Fruit fly (Drosophila melanogaster) whole organism, embryonic: ENCODE results near the gene Ire1.

Experiments used
- Adf1 ChIP-seq: fragments of 200-800 bp; sonication (Bioruptor generic); IDR thresholded peaks from 2 replicates; pipeline ENCODE4 v1.3.6; 2022; ENCODE audit warnings: missing biosample characterization, missing genetic modification characterization
- Antp ChIP-seq: fragments of 200-800 bp; sonication (Bioruptor generic); optimal IDR thresholded peaks from 3 replicates; lab custom pipeline; 2016; ENCODE audit warnings: missing biosample characterization, missing genetic modification characterization
- CG10274 ChIP-seq: fragments of 200-800 bp; sonication (Bioruptor generic); optimal IDR thresholded peaks from 3 replicates; lab custom pipeline; 2017; ENCODE audit warnings: missing biosample characterization, mild to moderate bottlenecking, missing genetic modification characterization
- CG11723 ChIP-seq: fragments of 200-800 bp; sonication (Bioruptor generic); optimal IDR thresholded peaks from 2 replicates; lab custom pipeline; 2017; ENCODE audit warnings: missing biosample characterization, mild to moderate bottlenecking, missing genetic modification characterization
- CG12155 ChIP-seq: fragments of 200-800 bp; sonication (Bioruptor generic); optimal IDR thresholded peaks from 3 replicates; lab custom pipeline; 2016; ENCODE audit warnings: missing biosample characterization, missing genetic modification characterization
- CG12769 ChIP-seq: fragments of 200-800 bp; sonication (Bioruptor generic); optimal IDR thresholded peaks from 2 replicates; lab custom pipeline; 2019; ENCODE audit warnings: missing biosample characterization, mild to moderate bottlenecking, missing genetic modification characterization, moderate library complexity
- CG15269 ChIP-seq: fragments of 200-800 bp; sonication (Bioruptor generic); optimal IDR thresholded peaks from 2 replicates; lab custom pipeline; 2018; ENCODE audit warnings: missing biosample characterization, mild to moderate bottlenecking, missing genetic modification characterization, moderate library complexity
- CG16863 ChIP-seq: fragments of 200-800 bp; sonication (Bioruptor generic); optimal IDR thresholded peaks from 3 replicates; lab custom pipeline; 2016; ENCODE audit warnings: missing biosample characterization, missing genetic modification characterization
- CG18262 ChIP-seq: fragments of 200-800 bp; optimal IDR thresholded peaks from 3 replicates; lab custom pipeline; 2019; ENCODE audit warnings: missing biosample characterization, mild to moderate bottlenecking, missing genetic modification characterization, moderate library complexity
- CG18764 ChIP-seq: fragments of 200-800 bp; sonication (Bioruptor generic); optimal IDR thresholded peaks from 3 replicates; lab custom pipeline; 2016; ENCODE audit warnings: missing biosample characterization, missing genetic modification characterization
- CG2116 ChIP-seq: fragments of 200-800 bp; sonication (Bioruptor generic); optimal IDR thresholded peaks from 3 replicates; lab custom pipeline; 2018; ENCODE audit warnings: missing biosample characterization, mild to moderate bottlenecking, missing genetic modification characterization
- CG2678 ChIP-seq: fragments of 200-800 bp; sonication (Bioruptor generic); optimal IDR thresholded peaks from 3 replicates; lab custom pipeline; 2019; ENCODE audit warnings: missing biosample characterization, mild to moderate bottlenecking, missing genetic modification characterization, moderate library complexity
- CG3065 ChIP-seq: fragments of 200-800 bp; sonication (Bioruptor generic); optimal IDR thresholded peaks from 2 replicates; lab custom pipeline; 2016; ENCODE audit warnings: missing biosample characterization, missing genetic modification characterization
- CG33557 ChIP-seq: fragments of 200-800 bp; sonication (Bioruptor generic); optimal IDR thresholded peaks from 2 replicates; lab custom pipeline; 2019; ENCODE audit warnings: missing biosample characterization, mild to moderate bottlenecking, missing genetic modification characterization, moderate library complexity
- CG3847 ChIP-seq: fragments of 200-800 bp; sonication (Bioruptor generic); IDR thresholded peaks from 2 replicates; pipeline ENCODE4 v1.3.6; 2022; ENCODE audit warnings: missing biosample characterization, missing genetic modification characterization
- CG42726 ChIP-seq: fragments of 200-800 bp; sonication (Bioruptor generic); IDR thresholded peaks from 2 replicates; pipeline ENCODE4 v1.3.6; 2022; ENCODE audit warnings: missing biosample characterization, missing genetic modification characterization; ENCODE audit not compliant: partially characterized antibody
- CG5245 ChIP-seq: fragments of 200-800 bp; sonication (Bioruptor generic); optimal IDR thresholded peaks from 3 replicates; lab custom pipeline; 2016; ENCODE audit warnings: missing biosample characterization, missing genetic modification characterization
- CG5953 ChIP-seq: fragments of 200-800 bp; sonication (Bioruptor generic); IDR thresholded peaks from 2 replicates; pipeline ENCODE4 v1.3.6; 2022; ENCODE audit warnings: missing biosample characterization, missing genetic modification characterization
- CG6813 ChIP-seq: fragments of 200-800 bp; sonication (Bioruptor generic); optimal IDR thresholded peaks from 2 replicates; lab custom pipeline; 2017; ENCODE audit warnings: missing biosample characterization, missing genetic modification characterization, mild to moderate bottlenecking, moderate library complexity, missing genetic modification reagents
- CG7786 ChIP-seq: fragments of 200-800 bp; sonication (Bioruptor generic); optimal IDR thresholded peaks from 2 replicates; lab custom pipeline; 2016; ENCODE audit warnings: missing biosample characterization, missing genetic modification characterization
- CG9932 ChIP-seq: fragments of 200-800 bp; sonication (Bioruptor generic); IDR thresholded peaks from 2 replicates; pipeline ENCODE4 v1.3.6; 2022; ENCODE audit warnings: missing biosample characterization, missing genetic modification characterization
- CrebB ChIP-seq: fragments of 200-800 bp; sonication (Bioruptor generic); optimal IDR thresholded peaks from 3 replicates; lab custom pipeline; 2018; ENCODE audit warnings: missing biosample characterization, mild to moderate bottlenecking, missing genetic modification characterization
- Dad ChIP-seq: fragments of 200-800 bp; sonication (Bioruptor generic); optimal IDR thresholded peaks from 3 replicates; lab custom pipeline; 2016; ENCODE audit warnings: missing biosample characterization, missing genetic modification characterization
- Drgx ChIP-seq: fragments of 200-800 bp; sonication (Bioruptor generic); IDR thresholded peaks from 2 replicates; pipeline ENCODE4 v1.3.6; 2022; ENCODE audit warnings: missing biosample characterization, missing genetic modification characterization
- HHEX ChIP-seq: fragments of 200-800 bp; sonication (Bioruptor generic); optimal IDR thresholded peaks from 3 replicates; lab custom pipeline; 2017; ENCODE audit warnings: missing biosample characterization, mild to moderate bottlenecking, missing genetic modification characterization, missing genetic modification reagents
- HLH3B ChIP-seq: fragments of 200-800 bp; sonication (Bioruptor generic); IDR thresholded peaks from 2 replicates; pipeline ENCODE4 v1.3.6; 2022; ENCODE audit warnings: missing biosample characterization, missing genetic modification characterization
- Nf-YB ChIP-seq: fragments of 200-800 bp; sonication (Bioruptor generic); optimal IDR thresholded peaks from 3 replicates; lab custom pipeline; 2019; ENCODE audit warnings: missing biosample characterization, mild to moderate bottlenecking, missing genetic modification characterization, moderate library complexity
- Oli ChIP-seq: fragments of 200-800 bp; sonication (Bioruptor generic); optimal IDR thresholded peaks from 2 replicates; lab custom pipeline; 2018; ENCODE audit warnings: missing biosample characterization, mild to moderate bottlenecking, missing genetic modification characterization, moderate library complexity
- PHDP ChIP-seq: fragments of 200-800 bp; sonication (Bioruptor generic); optimal IDR thresholded peaks from 3 replicates; lab custom pipeline; 2018; ENCODE audit warnings: missing biosample characterization, mild to moderate bottlenecking, missing genetic modification characterization, moderate library complexity
- Sox100B ChIP-seq: fragments of 200-800 bp; sonication (Bioruptor generic); optimal IDR thresholded peaks from 3 replicates; lab custom pipeline; 2018; ENCODE audit warnings: missing biosample characterization, mild to moderate bottlenecking, missing genetic modification characterization
- Trl ChIP-seq, 3 experiments: fragments of >200 bp in 2 of 3; fragments of 200-800 bp in 1 of 3; sonication (Bioruptor generic) in 1 of 3; optimal IDR thresholded peaks; 2 replicates in 1 of 3; 3 replicates in 2 of 3; lab custom pipeline; 2016 to 2017; ENCODE audit warnings: missing biosample characterization in 1 of 3, missing genetic modification characterization in 1 of 3
- cas ChIP-seq: fragments of 200-800 bp; sonication (Bioruptor generic); IDR thresholded peaks from 2 replicates; pipeline ENCODE4 v1.3.6; 2022; ENCODE audit warnings: missing biosample characterization, missing genetic modification characterization
- dm ChIP-seq: fragments of 200-800 bp; sonication (Bioruptor generic); optimal IDR thresholded peaks from 3 replicates; lab custom pipeline; 2016; ENCODE audit warnings: missing biosample characterization, missing genetic modification characterization
- dmrt99B ChIP-seq: fragments of 200-800 bp; sonication (Bioruptor generic); optimal IDR thresholded peaks from 2 replicates; lab custom pipeline; 2018; ENCODE audit warnings: missing biosample characterization, mild to moderate bottlenecking, missing genetic modification characterization, moderate library complexity
- dpn ChIP-seq, 2 experiments: fragments of 200-800 bp; sonication (Bioruptor generic); optimal IDR thresholded peaks; 3 replicates each; lab custom pipeline; 2016; ENCODE audit warnings: missing biosample characterization in 2 of 2, missing genetic modification characterization in 2 of 2
- gro ChIP-seq: fragments of 200-800 bp; sonication (Bioruptor generic); optimal IDR thresholded peaks from 2 replicates; lab custom pipeline; 2016; ENCODE audit warnings: missing biosample characterization, missing genetic modification characterization
- her ChIP-seq: fragments of 200-800 bp; sonication (Bioruptor generic); optimal IDR thresholded peaks from 2 replicates; lab custom pipeline; 2016; ENCODE audit warnings: missing biosample characterization, missing genetic modification characterization
- kah ChIP-seq: fragments of 200-800 bp; sonication (Bioruptor generic); optimal IDR thresholded peaks from 2 replicates; lab custom pipeline; 2018; ENCODE audit warnings: missing biosample characterization, mild to moderate bottlenecking, missing genetic modification characterization
- lilli ChIP-seq: fragments of 200-800 bp; sonication (Bioruptor generic); optimal IDR thresholded peaks from 3 replicates; lab custom pipeline; 2016; ENCODE audit warnings: missing biosample characterization, missing genetic modification characterization
- prd ChIP-seq, 3 experiments: fragments of >200 bp in 2 of 3; fragments of 200-800 bp in 1 of 3; sonication (Bioruptor generic) in 1 of 3; optimal IDR thresholded peaks in 2 of 3; IDR thresholded peaks in 1 of 3; 2 replicates in 2 of 3; 3 replicates in 1 of 3; pipeline versions ENCODE4 v1.3.6 to Lab custom; 2017 to 2022; ENCODE audit warnings: missing biosample characterization in 1 of 3, missing genetic modification characterization in 1 of 3
- sc ChIP-seq, 3 experiments: fragments of >200 bp in 2 of 3; fragments of 200-800 bp in 1 of 3; sonication (Bioruptor generic) in 1 of 3; optimal IDR thresholded peaks; 2 replicates in 2 of 3; 3 replicates in 1 of 3; lab custom pipeline; 2017; ENCODE audit warnings: mild to moderate bottlenecking in 1 of 3, missing biosample characterization in 1 of 3, missing genetic modification characterization in 1 of 3, missing genetic modification reagents in 1 of 3
- sens ChIP-seq: fragments of 200-800 bp; sonication (Bioruptor generic); peaks from one replicate; lab custom pipeline; 2016; ENCODE audit warnings: missing biosample characterization, missing genetic modification characterization
- sob ChIP-seq: fragments of 200-800 bp; sonication (Bioruptor generic); IDR thresholded peaks from 2 replicates; pipeline ENCODE4 v1.3.6; 2022; ENCODE audit warnings: missing biosample characterization, missing genetic modification characterization
- stc ChIP-seq: fragments of 200-800 bp; sonication (Bioruptor generic); IDR thresholded peaks from 2 replicates; pipeline ENCODE4 v1.3.6; 2022; ENCODE audit warnings: missing biosample characterization, missing genetic modification characterization
- trem ChIP-seq: fragments of 200-800 bp; optimal IDR thresholded peaks from 3 replicates; lab custom pipeline; 2019; ENCODE audit warnings: missing biosample characterization, mild to moderate bottlenecking, missing genetic modification characterization, moderate library complexity
- usp ChIP-seq: fragments of >200 bp; optimal IDR thresholded peaks from 2 replicates; lab custom pipeline; 2017; ENCODE audit warnings: missing biosample characterization, missing genetic modification characterization
- zen2 ChIP-seq: fragments of 200-800 bp; sonication (Bioruptor generic); IDR thresholded peaks from 3 replicates; pipeline ENCODE4 v1.3.6; 2022; ENCODE audit warnings: missing biosample characterization, missing genetic modification characterization; ENCODE audit not compliant: partially characterized antibody

Ire1 gene

DNA sequence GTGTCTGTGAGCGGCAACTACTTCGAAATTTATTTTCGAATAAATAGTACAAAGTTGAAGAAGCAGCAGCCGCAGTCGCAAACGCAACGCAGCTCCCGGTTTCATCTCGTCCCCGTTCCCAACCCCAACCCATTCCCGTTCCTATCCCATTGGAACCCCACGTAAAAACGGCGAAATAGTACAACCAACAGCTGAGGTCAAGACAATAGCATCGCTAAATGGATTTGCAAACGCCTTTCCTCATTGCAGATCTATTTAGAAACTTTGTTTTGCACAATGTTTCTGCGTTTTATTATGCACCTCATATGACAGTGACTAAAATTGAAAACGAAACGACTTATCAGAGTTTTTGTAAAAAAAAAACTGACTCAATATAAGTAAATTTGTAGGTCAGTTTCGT is 30.3 kb upstream of the Ire1 start (continued):
- TF ChIP-seq stc (GFP tag; lab: Robert Waterston, UW) = 0 out of 2 replicates have a peak, but pooled peaks have one; percentile 23
- TF ChIP-seq dm (GFP tag; lab: Kevin White, UChicago) = no peak
- peak; percentile 85 for TF ChIP-seq CG12769
- peak; percentile 24; the same call in 1 of the 2 replicates for TF ChIP-seq CG9932
- TF ChIP-seq CG6813 (GFP tag; lab: Kevin White, UChicago) = no peak
- TF ChIP-seq HLH3B = peak; percentile 23; the same call in 1 of the 2 replicates
- no peak for TF ChIP-seq CG42726 (GFP tag; lab: Robert Waterston, UW)
- 0 out of 2 replicates have a peak, but pooled peaks have one; percentile 19 for TF ChIP-seq sob (GFP tag; lab: Robert Waterston, UW)

DNA sequence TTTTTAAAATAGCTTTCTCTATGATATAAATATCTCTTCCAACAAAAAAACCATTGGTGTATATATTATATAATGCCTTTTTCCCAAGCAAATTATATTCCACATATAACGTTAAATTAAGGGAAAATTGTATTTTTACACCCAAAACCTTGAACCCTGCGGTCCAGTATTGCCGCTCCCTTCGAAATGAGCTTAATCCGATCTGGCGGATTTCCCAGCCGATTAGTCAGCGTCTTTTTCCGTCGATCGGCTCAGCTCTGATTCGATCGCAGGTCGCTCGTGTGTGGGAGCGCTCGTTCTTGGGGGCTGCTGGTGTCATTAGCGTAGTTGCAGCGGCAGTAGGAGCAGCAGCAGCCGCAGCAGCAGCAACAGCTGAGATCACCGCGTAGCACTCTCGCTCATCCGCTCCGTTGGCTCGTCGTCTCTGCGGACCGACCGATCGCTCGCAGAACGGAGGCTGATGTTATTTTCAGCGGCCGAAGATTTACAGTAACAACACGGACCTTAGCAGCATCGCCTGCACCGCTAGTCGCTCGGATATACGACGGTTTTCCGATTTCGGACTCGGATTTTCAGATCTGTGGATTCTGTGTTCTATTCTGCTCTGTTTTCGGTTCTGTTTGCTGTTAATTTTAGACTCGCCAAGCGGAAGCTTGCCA is 29.4 kb upstream of the Ire1 start, which contains the start of gene CG4733:
TSS of gene CG4733 (plus strand) at position 350 of the 659 bp plus-strand sequence.
- peak; percentile 49 for TF ChIP-seq Drgx (GFP tag; lab: Robert Waterston, UW)
- TF ChIP-seq usp (GFP tag; lab: Kevin White, UChicago) = no peak
- peak in 1 of 2 experiments; percentile 62 for TF ChIP-seq prd (optimal IDR thresholded peaks at IDR 0.05; lab: Kevin White, UChicago)
- no peak for TF ChIP-seq prd (GFP tag; IDR thresholded peaks at IDR 0.05; lab: Robert Waterston, UW)
- no peak for TF ChIP-seq CG5953 (GFP tag; lab: Robert Waterston, UW)
- no peak for TF ChIP-seq trem (tag; lab: Kevin White, UChicago)
- TF ChIP-seq sens (GFP tag; lab: Kevin White, UChicago) = peak; percentile 57
- TF ChIP-seq PHDP = peak; percentile 10
- peak; percentile 0 for TF ChIP-seq dmrt99B (tag; lab: Kevin White, UChicago)
- peak; percentile 3 for TF ChIP-seq CG12155
- TF ChIP-seq CG18262 (tag; lab: Kevin White, UChicago) = peak; percentile 43
- no peak for TF ChIP-seq kah (GFP tag; lab: Kevin White, UChicago)
- peak; percentile 5 for TF ChIP-seq Nf-YB (GFP tag; lab: Kevin White, UChicago)
- peak in 1 of 2 experiments; percentile 49 for TF ChIP-seq Trl (optimal IDR thresholded peaks at IDR 0.05; lab: Kevin White, UChicago)
- no peak for TF ChIP-seq Trl (GFP tag; optimal IDR thresholded peaks at IDR 0.05; lab: Kevin White, UChicago)
- TF ChIP-seq CG18764 (GFP tag; lab: Kevin White, UChicago) = no peak
- no peak for TF ChIP-seq CG10274 (GFP tag; lab: Kevin White, UChicago)
- no peak for TF ChIP-seq CrebB
- TF ChIP-seq CG16863 (GFP tag; lab: Kevin White, UChicago) = no peak
- TF ChIP-seq CG33557 = no peak
- TF ChIP-seq CG2678 (tag; lab: Kevin White, UChicago) = peak; percentile 46
- no peak for TF ChIP-seq CG2116 (GFP tag; lab: Kevin White, UChicago)
- TF ChIP-seq CG5245 (GFP tag; lab: Kevin White, UChicago) = no peak
- no peak for TF ChIP-seq Oli (tag; lab: Kevin White, UChicago)
- 0 out of 2 replicates have a peak, but pooled peaks have one; percentile 13 for TF ChIP-seq CG3847
- TF ChIP-seq CG3065 (GFP tag; lab: Kevin White, UChicago) = no peak
- no peak for TF ChIP-seq dpn (GFP tag; optimal IDR thresholded peaks at IDR 0.05; lab: Kevin White, UChicago)
- no peak for TF ChIP-seq gro (GFP tag; lab: Kevin White, UChicago)
- TF ChIP-seq Adf1 = peak; percentile 74
- TF ChIP-seq CG15269 (tag; lab: Kevin White, UChicago) = peak; percentile 14
- no peak for TF ChIP-seq CG11723 (GFP tag; lab: Kevin White, UChicago)
- TF ChIP-seq her (GFP tag; lab: Kevin White, UChicago) = no peak
- no peak for TF ChIP-seq Dad (GFP tag; lab: Kevin White, UChicago)
- TF ChIP-seq sc (optimal IDR thresholded peaks at IDR 0.05; lab: Kevin White, UChicago) = no peak
- no peak for TF ChIP-seq sc (GFP tag; optimal IDR thresholded peaks at IDR 0.05; lab: Kevin White, UChicago)
- TF ChIP-seq zen2 (GFP tag; lab: Robert Waterston, UW) = peak; percentile 57; the same call in 2 of the 3 replicates
- TF ChIP-seq lilli = no peak
- peak; percentile 30 for TF ChIP-seq HHEX (GFP tag; lab: Kevin White, UChicago)
- TF ChIP-seq cas (GFP tag; lab: Robert Waterston, UW) = 0 out of 2 replicates have a peak, but pooled peaks have one; percentile 23
- TF ChIP-seq Antp (GFP tag; lab: Kevin White, UChicago) = no peak
- no peak for TF ChIP-seq CG7786 (GFP tag; lab: Kevin White, UChicago)
- peak; percentile 38 for TF ChIP-seq Sox100B (GFP tag; lab: Kevin White, UChicago)
